Worm (Caenorhabditis elegans): ENCODE data around the gene B0281.6.
"Not testable (repeated sequence)": the region's sequence is repeated elsewhere in the genome, so short reads cannot be mapped to it uniquely, and the experiment has no call there.

B0281.6 gene

DNA sequence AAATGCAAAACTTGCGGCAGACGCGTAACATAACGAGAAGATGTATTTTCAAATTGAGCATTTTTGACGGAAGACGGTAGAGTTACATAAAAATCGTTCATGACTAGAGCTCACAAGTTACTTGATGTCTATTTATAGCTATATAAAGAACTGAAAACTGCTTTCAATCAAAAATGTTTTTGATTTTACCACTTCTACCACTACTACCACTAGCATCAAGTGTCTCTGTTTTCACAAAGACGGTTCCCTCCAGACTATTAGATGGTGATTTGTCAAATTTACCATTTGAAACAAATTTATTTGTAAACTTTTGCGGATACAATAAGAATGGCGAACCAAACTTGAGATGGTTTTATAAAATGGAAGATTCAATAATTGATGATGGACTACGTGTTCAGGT, 19.6 kb downstream of the B0281.6 start, which contains the start of gene K09F6.9:
TSS of gene K09F6.9 (minus strand) at position 101 of the 400 bp plus-strand sequence.
- TF ChIP-seq skn-1, zag-1, ceh-28 (tag; optimal IDR thresholded peaks at IDR 0.05): not testable (repeated sequence)

DNA sequence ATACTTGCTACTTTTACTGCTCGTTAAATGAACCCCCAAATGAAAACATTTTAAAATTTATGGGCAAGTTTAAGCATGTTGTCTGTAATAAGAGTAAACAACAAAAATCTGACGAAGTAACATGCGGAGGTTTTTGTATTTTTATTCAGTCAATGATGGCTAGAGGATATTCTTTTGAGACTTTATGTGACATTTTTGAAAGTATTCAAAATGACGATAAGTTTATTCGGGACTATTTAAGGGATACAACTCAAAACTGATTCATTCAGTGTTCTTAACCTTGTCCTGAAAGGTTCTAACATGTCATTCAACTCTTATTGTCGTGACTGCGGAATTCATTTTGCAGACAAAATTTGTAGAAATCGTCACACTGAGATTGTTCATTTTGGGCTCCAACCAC, 22.4 kb downstream of the B0281.6 start, which contains the start of gene K09F6.11:
TSS of gene K09F6.11 (plus strand) at position 301 of the 400 bp plus-strand sequence.
- TF ChIP-seq lin-15B (tag; optimal IDR thresholded peaks at IDR 0.05) (no peak), lin-39 (tag; optimal IDR thresholded peaks at IDR 0.05) (no peak), R02D3.7 (tag; optimal IDR thresholded peaks at IDR 0.05) (no peak), nhr-25 (tag; optimal IDR thresholded peaks at IDR 0.05) (no peak), hmg-11 (tag; optimal IDR thresholded peaks at IDR 0.05) (no peak)

DNA sequence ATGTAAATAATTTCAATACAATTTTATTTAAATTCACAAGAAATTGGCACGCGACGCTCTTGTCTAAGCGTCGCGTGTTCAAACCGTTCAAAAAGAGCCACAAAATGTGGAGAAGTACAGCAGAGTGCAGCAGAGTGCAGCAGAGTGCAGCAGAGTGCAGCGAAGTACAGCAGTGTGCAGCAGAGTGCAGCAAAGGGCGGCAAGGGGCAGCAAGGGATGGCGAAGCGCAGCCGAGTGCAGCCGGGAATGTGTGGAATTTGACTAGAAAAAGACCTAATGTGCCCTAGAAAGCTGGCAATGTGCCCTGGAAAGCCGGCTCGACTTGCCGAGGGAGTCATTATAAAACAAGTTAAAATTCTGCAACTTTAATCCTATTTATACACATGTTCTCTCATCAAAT, 23.0 kb downstream of the B0281.6 start, which contains the start of gene K09F6.6:
TSS of gene K09F6.6 (minus strand) at position 43 of the 400 bp plus-strand sequence.
- no peak for TF ChIP-seq nhr-43 (tag; optimal IDR thresholded peaks at IDR 0.05; ENCODE audit: poor library complexity, severe bottlenecking)

DNA sequence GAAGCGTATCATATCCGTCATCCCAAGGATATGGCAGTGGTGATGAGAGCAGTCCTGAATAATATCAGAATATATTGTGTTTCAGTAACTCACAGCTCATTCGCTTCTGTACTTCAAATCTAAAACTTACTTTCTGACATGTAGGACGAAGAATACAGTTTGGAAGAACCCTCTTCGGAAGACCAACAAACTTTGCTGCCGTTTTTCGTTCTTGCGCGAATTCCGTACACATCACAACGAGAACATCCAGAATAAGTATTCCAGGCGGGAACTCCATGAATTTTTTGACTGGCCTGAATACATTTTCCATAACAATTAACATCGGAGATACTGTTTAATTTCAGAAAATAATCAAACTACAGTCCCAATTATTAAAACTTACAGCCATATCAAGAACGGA, 24.8 kb downstream of the B0281.6 start, which contains the start of gene K09F6.15:
TSS of gene K09F6.15 (minus strand) at position 101 of the 400 bp plus-strand sequence.
- TF ChIP-seq ceh-28 (tag; optimal IDR thresholded peaks at IDR 0.05) (no peak), ama-1 (optimal IDR thresholded peaks at IDR 0.05) (no peak), elt-2 (tag; optimal IDR thresholded peaks at IDR 0.05) (no peak), R02D3.7 (tag; optimal IDR thresholded peaks at IDR 0.05) (no peak), elt-3 (tag; optimal IDR thresholded peaks at IDR 0.05) (no peak), skn-1 (tag; optimal IDR thresholded peaks at IDR 0.05) (no peak), zag-1 (tag; optimal IDR thresholded peaks at IDR 0.05) (no peak), mdl-1 (tag; optimal IDR thresholded peaks at IDR 0.05) (no peak)

DNA sequence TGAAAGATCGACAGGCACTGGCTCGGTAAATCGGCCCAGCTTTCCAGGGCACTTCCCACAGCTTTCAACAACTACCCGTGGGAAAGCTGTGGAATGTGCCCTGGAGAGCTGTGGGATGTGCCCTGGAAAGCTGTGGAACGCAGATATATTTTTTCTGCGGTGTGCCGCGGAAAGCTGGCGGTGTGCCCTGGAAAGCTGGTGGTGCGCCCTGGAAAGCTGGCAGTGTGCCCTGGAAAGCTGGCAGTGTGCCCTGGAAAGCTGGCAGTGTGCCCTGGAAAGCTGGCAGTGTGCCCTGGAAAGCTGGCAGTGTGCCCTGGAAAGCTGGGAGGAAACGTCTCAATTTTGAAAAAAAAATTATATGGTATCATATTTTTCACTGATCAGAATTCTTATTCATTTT, 28.5 kb downstream of the B0281.6 start:
- TF ChIP-seq snpc-4 (tag; optimal IDR thresholded peaks at IDR 0.05) = no peak
- no peak for TF ChIP-seq lin-39 (tag; optimal IDR thresholded peaks at IDR 0.05)
- no peak for TF ChIP-seq elt-3 (tag; optimal IDR thresholded peaks at IDR 0.05)
- TF ChIP-seq fos-1 (tag; optimal IDR thresholded peaks at IDR 0.05) = no peak

DNA sequence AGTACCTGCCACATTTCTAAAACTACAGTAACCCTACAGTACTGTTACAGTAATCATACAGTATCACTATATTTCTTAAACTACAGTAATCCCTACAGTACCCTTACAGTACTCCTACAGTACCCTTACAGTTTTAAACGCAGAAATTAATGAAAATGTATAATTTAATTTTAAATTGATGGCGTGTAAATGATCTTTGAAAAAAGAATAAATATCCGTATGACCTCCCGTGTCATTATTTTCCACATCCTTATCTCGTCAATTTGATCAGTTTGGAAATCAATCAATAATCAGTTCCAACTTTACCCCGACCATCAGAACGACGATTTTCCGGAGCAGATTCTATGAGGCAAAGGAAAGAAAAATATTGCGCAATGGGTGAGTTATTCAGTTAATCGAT, 47.4 kb downstream of the B0281.6 start, which contains the start of gene K09F6.3:
TSS of gene K09F6.3 (plus strand) at position 301 of the 400 bp plus-strand sequence.
- TF ChIP-seq lin-39, daf-12, mml-1 (tag; optimal IDR thresholded peaks at IDR 0.05): not testable (repeated sequence)

DNA sequence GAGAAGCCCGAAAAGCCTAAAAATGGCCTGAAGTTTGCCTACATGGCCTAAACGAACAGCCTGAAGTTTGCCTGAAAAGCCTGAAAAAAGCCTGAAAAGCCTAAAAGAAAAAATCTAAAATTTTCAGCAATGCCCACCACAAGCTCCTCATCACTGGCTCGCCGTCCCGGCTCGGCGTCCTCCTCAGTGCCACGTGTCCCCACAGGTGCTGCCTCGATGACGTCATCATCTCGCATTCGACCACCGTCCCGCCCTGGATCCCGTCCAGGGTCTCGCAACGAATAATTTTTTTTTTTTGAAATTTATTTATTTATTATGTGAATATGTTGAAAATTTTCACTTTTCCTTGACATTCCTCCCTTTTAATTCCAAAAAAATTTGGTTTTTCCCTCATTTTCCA, 48.6 kb downstream of the B0281.6 start:
- no peak for TF ChIP-seq ceh-28 (tag; optimal IDR thresholded peaks at IDR 0.05)
- TF ChIP-seq unc-39 (tag; optimal IDR thresholded peaks at IDR 0.05) = no peak
- TF ChIP-seq nhr-25 (tag; optimal IDR thresholded peaks at IDR 0.05) = no peak
- no peak for TF ChIP-seq nfya-1 (tag; optimal IDR thresholded peaks at IDR 0.05; ENCODE audit: insufficient read depth)
- TF ChIP-seq elt-3 (tag; optimal IDR thresholded peaks at IDR 0.05) = no peak

DNA sequence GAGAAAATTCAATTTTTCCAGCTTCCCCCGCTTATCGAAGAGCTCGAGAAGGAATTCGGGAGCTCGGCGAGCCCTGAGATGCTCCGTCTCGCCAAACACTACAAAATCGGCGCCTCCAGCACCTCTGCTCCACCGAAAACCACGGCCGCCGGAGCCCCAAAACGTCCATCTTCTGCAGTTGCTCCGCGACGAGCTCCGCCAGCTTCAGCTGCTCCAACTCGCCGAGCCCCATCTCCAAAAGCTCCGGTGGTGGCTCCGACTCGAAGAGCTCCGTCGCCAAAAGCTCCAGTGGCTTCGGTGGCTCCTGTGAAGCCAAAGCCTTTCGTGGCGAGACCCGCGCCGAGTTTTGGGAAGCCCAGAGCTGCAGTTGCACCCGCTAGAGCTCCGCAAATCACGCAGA, 50.6 kb downstream of the B0281.6 start:
- TF ChIP-seq ceh-9 (tag; optimal IDR thresholded peaks at IDR 0.05) (no peak), tbx-2 (tag; optimal IDR thresholded peaks at IDR 0.05) (no peak), fkh-2 (tag; optimal IDR thresholded peaks at IDR 0.05) (no peak), skn-1 (tag; optimal IDR thresholded peaks at IDR 0.05) (no peak), elt-1 (tag; optimal IDR thresholded peaks at IDR 0.05) (no peak), egl-5 (tag; optimal IDR thresholded peaks at IDR 0.05) (no peak)

Data from whole organism, L3 larva.